Fruit fly (Drosophila melanogaster) whole organism, embryonic: ENCODE measurements around the gene CG12420.

Experiments
- Adf1 ChIP-seq: fragments of 200-800 bp; sonication (Bioruptor generic); IDR thresholded peaks from 2 replicates; pipeline ENCODE4 v1.3.6; 2022; ENCODE audit warnings: missing biosample characterization, missing genetic modification characterization
- BEAF-32 ChIP-seq: fragments of 200-800 bp; sonication (Bioruptor generic); optimal IDR thresholded peaks from 3 replicates; lab custom pipeline; 2017; ENCODE audit warnings: missing biosample characterization, missing genetic modification characterization, mild to moderate bottlenecking, moderate library complexity, missing genetic modification reagents
- Bgb ChIP-seq: fragments of 200-800 bp; sonication (Bioruptor generic); IDR thresholded peaks from 2 replicates; pipeline ENCODE4 v1.3.6; 2022; ENCODE audit warnings: missing biosample characterization, missing genetic modification characterization; ENCODE audit not compliant: partially characterized antibody
- CG10654 ChIP-seq: fragments of 200-800 bp; sonication (Bioruptor generic); optimal IDR thresholded peaks from 2 replicates; lab custom pipeline; 2016; ENCODE audit warnings: missing biosample characterization, missing genetic modification characterization
- CG11504 ChIP-seq: fragments of 200-800 bp; sonication (Bioruptor generic); optimal IDR thresholded peaks from 3 replicates; lab custom pipeline; 2019; ENCODE audit warnings: missing biosample characterization, mild to moderate bottlenecking, missing genetic modification characterization, moderate library complexity
- CG12942 ChIP-seq: fragments of 200-800 bp; sonication (Bioruptor generic); optimal IDR thresholded peaks from 3 replicates; lab custom pipeline; 2016; ENCODE audit warnings: missing biosample characterization, missing genetic modification characterization
- CG1792 ChIP-seq: fragments of 200-800 bp; sonication (Bioruptor generic); optimal IDR thresholded peaks from 2 replicates; lab custom pipeline; 2016; ENCODE audit warnings: missing biosample characterization, missing genetic modification characterization
- CG2202 ChIP-seq: fragments of 200-800 bp; sonication (Bioruptor generic); optimal IDR thresholded peaks from 2 replicates; lab custom pipeline; 2018; ENCODE audit warnings: missing biosample characterization, mild to moderate bottlenecking, missing genetic modification characterization
- CG30020 ChIP-seq: fragments of 200-800 bp; optimal IDR thresholded peaks from 2 replicates; lab custom pipeline; 2019; ENCODE audit warnings: missing biosample characterization, mild to moderate bottlenecking, missing genetic modification characterization, moderate library complexity
- CG42726 ChIP-seq: fragments of 200-800 bp; sonication (Bioruptor generic); IDR thresholded peaks from 2 replicates; pipeline ENCODE4 v1.3.6; 2022; ENCODE audit warnings: missing biosample characterization, missing genetic modification characterization; ENCODE audit not compliant: partially characterized antibody
- CG6791 ChIP-seq: fragments of 200-800 bp; sonication (Bioruptor generic); IDR thresholded peaks from 3 replicates; pipeline ENCODE4 v1.3.6; 2022; ENCODE audit warnings: missing biosample characterization, missing genetic modification characterization; ENCODE audit not compliant: partially characterized antibody
- CG6813 ChIP-seq: fragments of 200-800 bp; sonication (Bioruptor generic); optimal IDR thresholded peaks from 2 replicates; lab custom pipeline; 2017; ENCODE audit warnings: missing biosample characterization, missing genetic modification characterization, mild to moderate bottlenecking, moderate library complexity, missing genetic modification reagents
- CG7357 ChIP-seq: fragments of 200-800 bp; sonication (Bioruptor generic); IDR thresholded peaks from 3 replicates; pipeline ENCODE4 v1.3.6; 2022; ENCODE audit warnings: missing biosample characterization, missing genetic modification characterization
- CG7839 ChIP-seq: fragments of 200-800 bp; sonication (Bioruptor generic); optimal IDR thresholded peaks from 3 replicates; lab custom pipeline; 2018; ENCODE audit warnings: missing biosample characterization, mild to moderate bottlenecking, missing genetic modification characterization, moderate library complexity
- CG8089 ChIP-seq: fragments of 200-800 bp; sonication (Bioruptor generic); optimal IDR thresholded peaks from 3 replicates; lab custom pipeline; 2016; ENCODE audit warnings: missing biosample characterization, missing genetic modification characterization
- CTCF ChIP-seq: fragments of 200-800 bp; sonication (Bioruptor generic); optimal IDR thresholded peaks from 2 replicates; lab custom pipeline; 2017; ENCODE audit warnings: missing biosample characterization, mild to moderate bottlenecking, missing genetic modification characterization, moderate library complexity
- Drgx ChIP-seq: fragments of 200-800 bp; sonication (Bioruptor generic); IDR thresholded peaks from 2 replicates; pipeline ENCODE4 v1.3.6; 2022; ENCODE audit warnings: missing biosample characterization, missing genetic modification characterization
- E2f1 ChIP-seq: fragments of 200-800 bp; sonication (Bioruptor generic); IDR thresholded peaks from 2 replicates; pipeline ENCODE4 v1.3.6; 2022; ENCODE audit warnings: missing biosample characterization, missing genetic modification characterization
- Fer1 ChIP-seq: fragments of 200-800 bp; sonication (Bioruptor generic); optimal IDR thresholded peaks from 2 replicates; lab custom pipeline; 2017; ENCODE audit warnings: missing biosample characterization, mild to moderate bottlenecking, missing genetic modification characterization
- Hmr ChIP-seq: fragments of 200-800 bp; sonication (Bioruptor generic); optimal IDR thresholded peaks from 3 replicates; lab custom pipeline; 2017; ENCODE audit warnings: mild to moderate bottlenecking, missing biosample characterization, missing genetic modification reagents, missing genetic modification characterization
- Kr ChIP-seq: fragments of 200-800 bp; sonication (Bioruptor generic); optimal IDR thresholded peaks from 2 replicates; lab custom pipeline; 2017; ENCODE audit warnings: missing biosample characterization, mild to moderate bottlenecking, missing genetic modification characterization
- Trl ChIP-seq, 3 experiments: fragments of >200 bp in 2 of 3; fragments of 200-800 bp in 1 of 3; sonication (Bioruptor generic) in 1 of 3; optimal IDR thresholded peaks; 2 replicates in 1 of 3; 3 replicates in 2 of 3; lab custom pipeline; 2016 to 2017; ENCODE audit warnings: missing biosample characterization in 1 of 3, missing genetic modification characterization in 1 of 3
- bsh ChIP-seq, 2 experiments: fragments of 200-800 bp; sonication (Bioruptor generic); optimal IDR thresholded peaks; 2 replicates each; lab custom pipeline; 2017 to 2018; ENCODE audit warnings: mild to moderate bottlenecking in 2 of 2, missing biosample characterization in 2 of 2, missing genetic modification characterization in 2 of 2, moderate library complexity in 1 of 2
- cg ChIP-seq: fragments of 200-800 bp; sonication (Bioruptor generic); optimal IDR thresholded peaks from 3 replicates; lab custom pipeline; 2019; ENCODE audit warnings: missing biosample characterization, mild to moderate bottlenecking, missing genetic modification characterization, moderate library complexity
- chinmo ChIP-seq: fragments of 200-800 bp; sonication (Bioruptor generic); IDR thresholded peaks from 4 replicates; pipeline ENCODE4 v1.3.6; 2022; ENCODE audit warnings: missing biosample characterization, missing genetic modification characterization; ENCODE audit not compliant: partially characterized antibody
- ci ChIP-seq: fragments of 200-800 bp; sonication (Bioruptor generic); IDR thresholded peaks from 3 replicates; pipeline ENCODE4 v1.3.6; 2022; ENCODE audit warnings: missing biosample characterization, missing genetic modification characterization
- crc ChIP-seq: fragments of 200-800 bp; sonication (Bioruptor generic); optimal IDR thresholded peaks from 2 replicates; lab custom pipeline; 2016; ENCODE audit warnings: missing biosample characterization, missing genetic modification characterization
- crp ChIP-seq, 2 experiments: fragments of 200-800 bp; sonication (Bioruptor generic); optimal IDR thresholded peaks; 2 replicates in 1 of 2; 3 replicates in 1 of 2; lab custom pipeline; 2017; ENCODE audit warnings: missing biosample characterization in 2 of 2, missing genetic modification characterization in 2 of 2, mild to moderate bottlenecking in 1 of 2, moderate library complexity in 1 of 2
- fd96Cb ChIP-seq: fragments of 200-800 bp; sonication (Bioruptor generic); optimal IDR thresholded peaks from 2 replicates; lab custom pipeline; 2018; ENCODE audit warnings: missing biosample characterization, mild to moderate bottlenecking, missing genetic modification characterization, moderate library complexity
- fu2 ChIP-seq: fragments of 200-800 bp; sonication (Bioruptor generic); optimal IDR thresholded peaks from 2 replicates; lab custom pipeline; 2016; ENCODE audit warnings: missing biosample characterization, missing genetic modification characterization
- gcm ChIP-seq: fragments of 200-800 bp; sonication (Bioruptor generic); optimal IDR thresholded peaks from 2 replicates; lab custom pipeline; 2019; ENCODE audit warnings: missing biosample characterization, mild to moderate bottlenecking, missing genetic modification characterization, moderate library complexity
- gcm2 ChIP-seq: fragments of 200-800 bp; sonication (Bioruptor generic); optimal IDR thresholded peaks from 2 replicates; lab custom pipeline; 2016; ENCODE audit warnings: missing biosample characterization, missing genetic modification characterization
- grau ChIP-seq: fragments of 200-800 bp; optimal IDR thresholded peaks from 3 replicates; lab custom pipeline; 2019; ENCODE audit warnings: missing biosample characterization, mild to moderate bottlenecking, missing genetic modification characterization, moderate library complexity
- ind ChIP-seq: fragments of 200-800 bp; sonication (Bioruptor generic); optimal IDR thresholded peaks from 3 replicates; lab custom pipeline; 2016; ENCODE audit warnings: missing biosample characterization, missing genetic modification characterization
- lmd ChIP-seq: fragments of 200-800 bp; sonication (Bioruptor generic); IDR thresholded peaks from 2 replicates; pipeline ENCODE4 v1.3.6; 2022; ENCODE audit warnings: missing biosample characterization, missing genetic modification characterization
- lov ChIP-seq, 2 experiments: fragments of 200-800 bp in 1 of 2; fragments of >200 bp in 1 of 2; sonication (Bioruptor generic) in 1 of 2; IDR thresholded peaks in 1 of 2; optimal IDR thresholded peaks in 1 of 2; 2 replicates in 1 of 2; 3 replicates in 1 of 2; pipeline versions ENCODE4 v1.3.6 to Lab custom; 2017 to 2022; ENCODE audit warnings: missing biosample characterization in 1 of 2, missing genetic modification characterization in 1 of 2
- ranshi ChIP-seq: fragments of 200-800 bp; sonication (Bioruptor generic); IDR thresholded peaks from 2 replicates; pipeline ENCODE4 v1.3.6; 2022; ENCODE audit warnings: missing biosample characterization, missing genetic modification characterization
- schlank ChIP-seq: fragments of 200-800 bp; sonication (Bioruptor generic); optimal IDR thresholded peaks from 2 replicates; lab custom pipeline; 2018; ENCODE audit warnings: missing biosample characterization, mild to moderate bottlenecking, missing genetic modification characterization
- sens ChIP-seq: fragments of 200-800 bp; sonication (Bioruptor generic); peaks from one replicate; lab custom pipeline; 2016; ENCODE audit warnings: missing biosample characterization, missing genetic modification characterization
- seq ChIP-seq: fragments of 200-800 bp; sonication (Bioruptor generic); IDR thresholded peaks from 2 replicates; pipeline ENCODE4 v1.3.6; 2022; ENCODE audit warnings: missing biosample characterization, missing genetic modification characterization
- sna ChIP-seq: fragments of 200-800 bp; sonication (Bioruptor generic); IDR thresholded peaks from 2 replicates; pipeline ENCODE4 v1.3.6; 2022; ENCODE audit warnings: missing biosample characterization, missing genetic modification characterization; ENCODE audit not compliant: partially characterized antibody
- zf30C ChIP-seq: fragments of 200-800 bp; sonication (Bioruptor generic); optimal IDR thresholded peaks from 3 replicates; lab custom pipeline; 2018; ENCODE audit warnings: missing biosample characterization, mild to moderate bottlenecking, missing genetic modification characterization
- zfh1 ChIP-seq: fragments of 200-800 bp; sonication (Bioruptor generic); IDR thresholded peaks from 3 replicates; pipeline ENCODE4 v1.3.6; 2022; ENCODE audit warnings: missing biosample characterization, missing genetic modification characterization

Gene CG12420

DNA sequence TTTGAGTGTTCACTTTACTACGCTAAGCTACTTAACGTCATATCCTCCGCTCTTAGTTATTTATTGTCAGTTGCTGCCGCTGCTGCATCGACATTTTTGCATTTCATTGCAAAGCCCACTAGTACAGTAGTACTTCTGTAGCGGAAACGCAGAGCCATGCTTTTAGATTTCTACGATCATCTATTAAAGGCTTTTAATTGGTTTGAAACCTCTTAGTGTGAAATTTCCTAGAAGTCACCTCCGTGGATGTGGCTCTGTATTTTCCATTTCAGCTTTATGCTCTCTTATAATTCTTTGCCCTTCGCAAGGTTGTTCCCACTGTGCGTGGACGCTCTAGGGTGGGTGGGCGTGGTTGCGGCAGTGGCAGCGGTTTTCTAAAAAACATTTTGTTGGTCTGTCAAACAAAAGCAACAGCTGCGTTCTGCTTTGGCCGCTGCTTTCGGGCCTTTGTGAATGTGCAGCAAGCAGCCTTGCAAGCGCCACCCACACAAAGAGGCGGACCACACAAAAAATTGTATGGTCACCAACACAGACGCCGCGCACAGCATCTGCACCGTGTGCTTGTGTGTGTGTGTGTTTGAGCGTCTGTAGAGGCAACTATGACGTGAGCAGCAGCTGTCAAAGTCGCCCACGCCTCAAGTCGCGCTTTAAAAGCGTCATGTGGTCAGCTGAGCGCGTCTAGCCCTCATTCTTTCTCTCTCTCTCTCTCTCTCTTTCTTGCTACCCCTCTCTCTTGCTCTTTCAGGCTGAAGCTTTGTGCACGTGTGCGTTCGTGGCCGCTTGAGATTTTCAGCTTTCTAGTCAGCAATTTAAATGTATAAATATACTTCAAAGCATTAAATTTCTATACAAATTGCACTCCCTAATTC, 44.4 kb downstream of the CG12420 start (continued):
- TF ChIP-seq grau (tag; lab: Kevin White, UChicago) (peak; percentile 42), fd96Cb (tag; lab: Kevin White, UChicago) (no peak), ci (GFP tag; lab: Robert Waterston, UW) (0 out of 3 replicates have a peak, but pooled peaks have one; percentile 29), CG7839 (tag; lab: Kevin White, UChicago) (no peak), CG7357 (GFP tag; lab: Robert Waterston, UW) (0 out of 3 replicates have a peak, but pooled peaks have one; percentile 28), Trl (optimal IDR thresholded peaks at IDR 0.05; lab: Kevin White, UChicago) (peak; percentile 41 to 53), Trl (GFP tag; optimal IDR thresholded peaks at IDR 0.05; lab: Kevin White, UChicago) (no peak), CG6791 (GFP tag; lab: Robert Waterston, UW) (no peak), sens (GFP tag; lab: Kevin White, UChicago) (peak; percentile 77), E2f1 (peak; percentile 28; the same call in 1 of the 2 replicates), gcm (GFP tag; lab: Kevin White, UChicago) (no peak), Drgx (GFP tag; lab: Robert Waterston, UW) (peak; percentile 50), CG30020 (tag; lab: Kevin White, UChicago) (no peak), CG6813 (GFP tag; lab: Kevin White, UChicago) (no peak), chinmo (GFP tag; lab: Robert Waterston, UW) (peak; percentile 86; the same call in 1 of the 4 replicates), CTCF (no peak), BEAF-32 (no peak), sna (GFP tag; lab: Robert Waterston, UW) (no peak), ranshi (GFP tag; lab: Robert Waterston, UW) (no peak), CG8089 (GFP tag; lab: Kevin White, UChicago) (no peak), crc (GFP tag; lab: Kevin White, UChicago) (no peak), lov (optimal IDR thresholded peaks at IDR 0.05; lab: Kevin White, UChicago) (no peak), lov (GFP tag; IDR thresholded peaks at IDR 0.05; lab: Robert Waterston, UW) (no peak), Adf1 (GFP tag; lab: Robert Waterston, UW) (no peak), ind (GFP tag; lab: Kevin White, UChicago) (peak; percentile 23), CG2202 (tag; lab: Kevin White, UChicago) (no peak), Bgb (GFP tag; lab: Robert Waterston, UW) (no peak), gcm2 (no peak), Hmr (GFP tag; lab: Kevin White, UChicago) (no peak), CG1792 (GFP tag; lab: Kevin White, UChicago) (no peak), cg (GFP tag; lab: Kevin White, UChicago) (peak; percentile 80), CG10654 (no peak), seq (GFP tag; lab: Robert Waterston, UW) (no peak), fu2 (GFP tag; lab: Kevin White, UChicago) (no peak), lmd (GFP tag; lab: Robert Waterston, UW) (peak; percentile 13; the same call in 1 of the 2 replicates), Fer1 (GFP tag; lab: Kevin White, UChicago) (no peak), Kr (GFP tag; lab: Kevin White, UChicago) (no peak), CG42726 (GFP tag; lab: Robert Waterston, UW) (no peak), zf30C (no peak), crp (GFP tag; optimal IDR thresholded peaks at IDR 0.05; lab: Kevin White, UChicago) (peak in 1 of 2 experiments; percentile 38), zfh1 (GFP tag; lab: Robert Waterston, UW) (peak; percentile 32; the same call in 1 of the 3 replicates), schlank (tag; lab: Kevin White, UChicago) (no peak), bsh (GFP tag; optimal IDR thresholded peaks at IDR 0.05; lab: Kevin White, UChicago) (no peak), CG12942 (no peak), CG11504 (tag; lab: Kevin White, UChicago) (peak; percentile 15)
